Fruit fly (Drosophila melanogaster) whole organism, adult: ENCODE data around the gene Spn28B.

Experiments
- CG11617 ChIP-seq: fragments of 200-800 bp; sonication (Bioruptor generic); optimal IDR thresholded peaks from 2 replicates; lab custom pipeline; 2017; ENCODE audit warnings: mild to moderate bottlenecking, missing biosample characterization, missing genetic modification reagents, missing genetic modification characterization
- CG12768 ChIP-seq: fragments of 200-800 bp; sonication (Bioruptor generic); optimal IDR thresholded peaks from 2 replicates; lab custom pipeline; 2017; ENCODE audit warnings: missing biosample characterization, missing genetic modification characterization, mild to moderate bottlenecking, moderate library complexity, missing genetic modification reagents
- CG14711 ChIP-seq: fragments of 200-800 bp; sonication (Bioruptor generic); optimal IDR thresholded peaks from 2 replicates; lab custom pipeline; 2018; ENCODE audit warnings: missing biosample characterization, mild to moderate bottlenecking, missing genetic modification characterization, moderate library complexity
- CG1620 ChIP-seq: fragments of 200-800 bp; sonication (Bioruptor generic); optimal IDR thresholded peaks from 2 replicates; lab custom pipeline; 2016; ENCODE audit warnings: missing biosample characterization, missing genetic modification characterization
- CG33017 ChIP-seq: fragments of 200-800 bp; sonication (Bioruptor generic); optimal IDR thresholded peaks from 2 replicates; lab custom pipeline; 2018; ENCODE audit warnings: missing biosample characterization, mild to moderate bottlenecking, missing genetic modification characterization, moderate library complexity
- CG5204 ChIP-seq: fragments of 200-800 bp; sonication (Bioruptor generic); optimal IDR thresholded peaks from 2 replicates; lab custom pipeline; 2016; ENCODE audit warnings: missing biosample characterization, missing genetic modification characterization
- CG7045 ChIP-seq: fragments of 200-800 bp; sonication (Bioruptor generic); optimal IDR thresholded peaks from 2 replicates; lab custom pipeline; 2017; ENCODE audit warnings: missing biosample characterization, mild to moderate bottlenecking, missing genetic modification characterization
- CG7101 ChIP-seq: fragments of 200-800 bp; sonication (Bioruptor generic); optimal IDR thresholded peaks from 2 replicates; lab custom pipeline; 2018; ENCODE audit warnings: missing biosample characterization, mild to moderate bottlenecking, missing genetic modification characterization, moderate library complexity
- Clk ChIP-seq: fragments of 200-800 bp; sonication (Bioruptor generic); optimal IDR thresholded peaks from 2 replicates; lab custom pipeline; 2017; ENCODE audit warnings: missing biosample characterization, missing genetic modification characterization
- Crg-1 ChIP-seq: fragments of 200-800 bp; sonication (Bioruptor generic); optimal IDR thresholded peaks from 2 replicates; lab custom pipeline; 2016; ENCODE audit warnings: missing biosample characterization, missing genetic modification characterization
- Hr96 ChIP-seq: fragments of 200-800 bp; sonication (Bioruptor generic); optimal IDR thresholded peaks from 2 replicates; lab custom pipeline; 2016; ENCODE audit warnings: missing biosample characterization, missing genetic modification characterization
- Mnt ChIP-seq: fragments of 200-800 bp; sonication (Bioruptor generic); optimal IDR thresholded peaks from 2 replicates; lab custom pipeline; 2016; ENCODE audit warnings: missing biosample characterization, mild to moderate bottlenecking, missing genetic modification characterization
- bab1 ChIP-seq: fragments of 200-800 bp; sonication (Bioruptor generic); optimal IDR thresholded peaks from 3 replicates; lab custom pipeline; 2019; ENCODE audit warnings: missing biosample characterization, mild to moderate bottlenecking, missing genetic modification characterization, moderate library complexity
- cic ChIP-seq: fragments of 200-800 bp; sonication (Bioruptor generic); optimal IDR thresholded peaks from 2 replicates; lab custom pipeline; 2017; ENCODE audit warnings: missing biosample characterization, mild to moderate bottlenecking, missing genetic modification characterization, moderate library complexity
- cnc ChIP-seq, 2 experiments: fragments of >200 bp; optimal IDR thresholded peaks; 2 replicates each; lab custom pipeline; 2017
- kay ChIP-seq: fragments of 200-800 bp; sonication (Bioruptor generic); peaks from one replicate; lab custom pipeline; 2016; ENCODE audit warnings: missing biosample characterization, missing genetic modification characterization, borderline replicate concordance
- ovo ChIP-seq: fragments of 200-800 bp; sonication (Bioruptor generic); optimal IDR thresholded peaks from 2 replicates; lab custom pipeline; 2016; ENCODE audit warnings: missing biosample characterization, missing genetic modification characterization
- pad ChIP-seq: fragments of 200-800 bp; sonication (Bioruptor generic); optimal IDR thresholded peaks from 3 replicates; lab custom pipeline; 2017; ENCODE audit warnings: missing biosample characterization, missing genetic modification characterization, mild to moderate bottlenecking, moderate library complexity, missing genetic modification reagents
- tj ChIP-seq: fragments of 200-800 bp; sonication (Bioruptor generic); optimal IDR thresholded peaks from 3 replicates; lab custom pipeline; 2017; ENCODE audit warnings: missing biosample characterization, mild to moderate bottlenecking, missing genetic modification characterization, moderate library complexity
- toe ChIP-seq: fragments of 200-800 bp; sonication (Bioruptor generic); optimal IDR thresholded peaks from 2 replicates; lab custom pipeline; 2016; ENCODE audit warnings: missing biosample characterization, missing genetic modification characterization

Gene Spn28B

DNA sequence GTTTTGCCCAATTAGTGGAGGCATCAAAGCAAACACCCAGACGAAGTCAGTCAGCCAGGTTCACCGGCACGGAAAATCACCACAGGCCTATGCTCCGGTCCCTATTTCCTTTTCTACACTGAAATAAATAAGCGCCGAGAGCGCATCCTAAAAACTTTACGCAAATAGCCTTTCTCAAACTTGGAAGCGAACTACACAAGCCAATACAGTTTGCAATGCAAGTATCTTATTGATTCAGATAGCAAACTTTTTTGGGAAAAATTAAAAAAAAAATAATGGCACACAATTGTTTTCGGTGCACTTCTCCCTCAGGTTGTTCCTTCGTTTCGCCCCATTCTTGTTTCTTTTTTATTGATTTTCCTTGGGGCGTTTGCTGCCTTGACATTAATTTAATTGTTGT, 16.9 kb upstream of the Spn28B start:
- TF ChIP-seq toe (GFP tag; lab: Kevin White, UChicago) = no peak
- TF ChIP-seq tj = peak; percentile 9

DNA sequence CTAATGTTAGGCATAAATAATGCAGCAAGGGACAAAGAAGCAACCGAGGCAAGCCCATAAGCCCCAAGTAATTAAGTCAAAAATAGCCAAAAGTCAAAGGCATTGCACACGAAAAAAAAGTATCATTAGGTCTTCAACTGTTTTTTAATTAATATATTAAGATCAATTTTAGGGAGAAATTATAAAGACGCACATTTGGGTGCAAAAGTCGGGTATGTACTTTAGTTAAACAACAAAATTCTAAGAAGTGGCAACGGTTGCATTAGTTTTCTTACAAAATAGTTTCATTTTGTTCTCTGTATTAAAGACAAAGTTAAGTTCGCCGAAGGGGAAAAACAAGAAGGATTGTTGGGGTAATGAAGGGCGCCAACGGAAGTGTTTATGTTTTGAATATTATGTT, 15.1 kb upstream of the Spn28B start:
- TF ChIP-seq CG7045 (GFP tag; lab: Kevin White, UChicago) = no peak
- no peak for TF ChIP-seq toe (GFP tag; lab: Kevin White, UChicago)
- no peak for TF ChIP-seq bab1 (GFP tag; lab: Kevin White, UChicago)

DNA sequence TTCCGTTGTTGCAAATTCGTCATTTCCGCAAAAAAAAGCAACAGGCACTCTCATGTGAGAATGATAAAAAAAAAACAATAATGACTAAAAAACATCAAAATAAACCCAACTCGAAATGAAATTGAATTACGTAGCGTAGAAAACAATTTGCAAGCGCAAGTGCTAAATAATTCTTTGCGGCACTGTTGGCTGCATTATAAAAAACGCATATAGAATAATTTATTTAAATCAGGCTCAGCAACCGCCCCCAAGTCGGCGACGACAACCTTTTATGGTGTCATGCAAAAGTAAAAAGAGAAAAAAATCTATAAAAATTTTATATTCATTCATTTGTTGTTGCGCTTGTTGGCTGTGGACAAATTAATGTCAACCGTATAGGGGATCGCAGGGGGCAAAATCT, 11.2 kb upstream of the Spn28B start:
- no peak for TF ChIP-seq Crg-1 (GFP tag; lab: Kevin White, UChicago)
- no peak for TF ChIP-seq CG5204
- peak; percentile 80 for TF ChIP-seq kay (GFP tag; lab: Kevin White, UChicago)
- TF ChIP-seq CG33017 (tag; lab: Kevin White, UChicago) = no peak
- peak; percentile 8 for TF ChIP-seq CG12768 (GFP tag; lab: Kevin White, UChicago)
- TF ChIP-seq pad = no peak

DNA sequence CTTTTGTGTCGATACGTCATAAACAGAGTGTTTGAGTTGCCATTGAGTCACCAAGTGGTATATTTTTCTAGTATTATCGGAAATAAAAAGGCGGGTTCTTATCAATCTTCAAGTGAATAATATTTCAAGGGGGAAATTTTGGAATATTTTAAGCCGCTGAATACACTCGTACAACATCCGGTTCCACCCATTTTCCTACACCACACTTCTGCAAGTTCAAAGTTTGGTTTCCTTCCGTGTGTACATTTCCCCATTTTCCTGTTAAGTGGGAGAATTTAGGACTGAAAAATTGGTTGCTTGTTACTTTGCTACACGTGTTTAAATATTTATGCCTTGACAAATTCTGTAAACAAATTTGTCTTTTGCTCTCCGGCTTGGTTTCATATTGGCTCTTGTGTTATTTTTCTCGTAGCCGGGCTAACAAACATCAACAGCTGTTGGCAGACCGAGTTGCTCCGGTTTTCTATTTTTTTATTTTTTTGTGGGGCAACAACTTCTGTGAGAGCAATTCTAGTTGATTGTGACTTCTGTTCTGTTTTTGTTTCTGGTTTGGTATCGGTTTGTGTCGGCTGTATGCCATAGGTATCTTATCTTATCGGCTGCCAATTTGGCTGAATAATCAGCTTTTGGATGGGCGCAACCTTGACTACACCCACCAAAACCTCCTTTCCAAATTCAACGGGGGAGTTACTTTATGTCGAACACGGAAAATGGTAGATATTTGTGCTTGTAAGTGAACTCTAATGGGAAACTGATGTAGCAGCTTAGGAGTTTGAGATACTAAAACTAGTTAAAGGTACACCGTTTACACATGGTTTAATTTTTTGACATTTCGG, 9.8 kb upstream of the Spn28B start:
- TF ChIP-seq Mnt (GFP tag; lab: Kevin White, UChicago) = no peak
- TF ChIP-seq CG33017 (tag; lab: Kevin White, UChicago) = no peak
- no peak for TF ChIP-seq CG7101 (tag; lab: Kevin White, UChicago)
- no peak for TF ChIP-seq cnc (optimal IDR thresholded peaks at IDR 0.05; lab: Kevin White, UChicago)
- no peak for TF ChIP-seq CG12768 (GFP tag; lab: Kevin White, UChicago)
- TF ChIP-seq bab1 (GFP tag; lab: Kevin White, UChicago) = no peak
- no peak for TF ChIP-seq CG5204
- no peak for TF ChIP-seq toe (GFP tag; lab: Kevin White, UChicago)
- TF ChIP-seq Clk = no peak
- TF ChIP-seq Crg-1 (GFP tag; lab: Kevin White, UChicago) = no peak
- no peak for TF ChIP-seq Hr96
- TF ChIP-seq CG11617 (GFP tag; lab: Kevin White, UChicago) = no peak
- TF ChIP-seq CG14711 (tag; lab: Kevin White, UChicago) = no peak
- no peak for TF ChIP-seq cic (GFP tag; lab: Kevin White, UChicago)
- no peak for TF ChIP-seq pad
- no peak for TF ChIP-seq ovo (GFP tag; lab: Kevin White, UChicago)
- no peak for TF ChIP-seq CG7045 (GFP tag; lab: Kevin White, UChicago)
- TF ChIP-seq kay (GFP tag; lab: Kevin White, UChicago) = no peak

DNA sequence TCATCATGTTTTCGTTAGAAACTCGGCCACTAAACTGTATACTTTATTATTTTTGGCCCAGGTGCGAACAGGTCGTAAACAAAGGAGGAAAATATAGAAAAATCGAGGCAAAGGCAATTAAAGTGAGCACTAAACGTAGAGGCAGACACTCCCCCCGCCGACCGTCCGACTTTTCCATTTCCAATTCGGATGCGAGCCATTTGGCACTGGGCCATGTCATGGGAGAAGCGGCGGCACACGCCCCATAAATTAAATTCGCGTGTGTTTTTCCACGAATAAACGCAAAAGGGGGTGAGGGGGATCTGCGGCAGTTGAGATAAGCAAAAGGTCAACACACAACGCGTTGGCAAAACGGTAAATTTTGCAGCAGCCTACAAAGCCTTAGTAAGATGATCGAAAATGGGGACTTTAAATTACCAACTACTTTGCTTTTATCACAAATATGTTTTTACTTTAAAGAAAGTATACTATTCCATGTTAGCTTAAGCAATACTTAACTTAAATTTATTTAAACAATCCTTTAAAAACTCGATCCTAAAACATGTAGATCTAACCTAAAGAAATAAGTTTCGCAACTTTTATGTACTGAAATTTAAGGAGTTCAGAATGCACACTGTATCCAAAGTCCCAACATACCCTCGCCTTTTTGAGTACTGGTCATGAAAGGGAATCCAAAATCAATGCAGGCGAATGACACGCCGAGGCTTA, 8.7 kb upstream of the Spn28B start:
- TF ChIP-seq CG1620 (GFP tag; lab: Kevin White, UChicago) (no peak), kay (GFP tag; lab: Kevin White, UChicago) (no peak), CG33017 (tag; lab: Kevin White, UChicago) (no peak), Mnt (GFP tag; lab: Kevin White, UChicago) (no peak), ovo (GFP tag; lab: Kevin White, UChicago) (no peak), toe (GFP tag; lab: Kevin White, UChicago) (no peak), CG11617 (GFP tag; lab: Kevin White, UChicago) (no peak), CG12768 (GFP tag; lab: Kevin White, UChicago) (no peak), tj (no peak), cnc (optimal IDR thresholded peaks at IDR 0.05; lab: Kevin White, UChicago) (no peak), CG5204 (no peak)

DNA sequence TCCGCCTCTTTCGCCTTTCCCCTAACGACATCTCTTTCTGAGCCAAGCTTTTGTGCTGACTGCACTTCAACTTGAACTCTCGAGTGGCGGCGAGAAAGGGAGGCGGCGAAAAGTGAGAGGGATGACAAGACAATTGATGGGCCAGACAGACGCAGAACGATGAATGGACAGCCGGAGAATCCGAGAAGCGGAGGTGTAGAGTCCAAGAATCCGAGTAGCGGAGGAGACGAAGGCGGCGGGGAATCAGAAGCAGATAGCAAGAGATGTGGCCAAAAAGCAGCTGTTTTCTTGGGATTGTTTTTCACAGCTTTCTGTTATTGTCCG, 8.2 kb upstream of the Spn28B start:
- no peak for TF ChIP-seq pad
- TF ChIP-seq ovo (GFP tag; lab: Kevin White, UChicago) = no peak
- peak; percentile 3 for TF ChIP-seq tj

DNA sequence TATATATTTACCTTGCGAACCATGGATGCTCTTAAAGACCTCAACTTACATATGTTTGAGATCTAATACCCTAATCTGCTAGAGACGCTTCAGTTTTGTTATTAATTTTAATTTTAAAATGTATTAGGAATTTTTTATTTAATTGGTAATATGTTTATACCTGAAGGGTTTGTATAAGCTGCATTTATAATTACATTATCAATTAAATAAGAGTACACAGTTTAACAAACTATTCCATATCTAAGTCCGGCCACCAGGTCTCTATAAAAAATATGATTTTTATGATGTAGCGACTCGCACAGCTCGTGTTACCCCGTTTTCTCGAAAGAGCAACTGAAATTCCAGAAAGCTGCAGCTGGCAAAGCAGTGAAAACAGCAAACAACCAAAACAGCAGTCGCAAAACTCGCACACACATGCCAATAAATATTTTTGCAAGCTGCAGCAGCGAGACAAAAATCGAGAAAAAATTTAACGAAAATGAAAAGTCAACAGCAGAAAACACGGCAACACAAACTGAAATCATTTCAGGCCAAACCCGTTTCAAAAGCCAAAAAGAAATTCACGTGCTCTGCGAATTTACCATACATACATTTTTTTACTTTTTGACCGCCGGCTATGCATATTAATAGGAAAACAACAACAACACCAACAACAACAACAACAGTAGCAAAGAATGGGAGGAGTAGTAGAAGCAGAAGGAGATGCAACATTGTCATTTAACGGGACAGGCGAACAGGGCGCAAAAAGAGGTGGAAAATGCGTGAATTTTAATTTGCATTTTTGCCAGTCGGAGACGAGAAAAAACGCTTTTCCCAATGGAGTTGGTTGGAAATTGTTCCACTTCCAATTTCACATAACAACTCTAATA, 7.2 kb upstream of the Spn28B start:
- TF ChIP-seq tj = peak; percentile 57
- no peak for TF ChIP-seq cnc (optimal IDR thresholded peaks at IDR 0.05; lab: Kevin White, UChicago)
